Fruit fly (Drosophila melanogaster) whole organism, pupa: ENCODE measurements around the gene Ptpa.
A peak's percentile ranks its signal among the peaks of the same experiment; 100 is the strongest.

Experiments
- CG10348 ChIP-seq: fragments of 200-800 bp; sonication (Bioruptor generic); IDR thresholded peaks from 2 replicates; pipeline ENCODE4 v1.3.6; 2022; ENCODE audit warnings: missing biosample characterization, missing genetic modification characterization
- CG17806 ChIP-seq: fragments of 200-800 bp; sonication (Bioruptor generic); optimal IDR thresholded peaks from 2 replicates; lab custom pipeline; 2018; ENCODE audit warnings: missing biosample characterization, mild to moderate bottlenecking, missing genetic modification characterization, moderate library complexity
- CG34367 ChIP-seq: fragments of 200-800 bp; sonication (Bioruptor generic); optimal IDR thresholded peaks from 2 replicates; lab custom pipeline; 2018; ENCODE audit warnings: missing biosample characterization, mild to moderate bottlenecking, missing genetic modification characterization
- CG4496 ChIP-seq: fragments of 200-800 bp; sonication (Bioruptor generic); IDR thresholded peaks from 3 replicates; pipeline ENCODE4 v1.3.6; 2022; ENCODE audit warnings: missing biosample characterization, missing genetic modification characterization
- CG8159 ChIP-seq: fragments of 200-800 bp; sonication (Bioruptor generic); optimal IDR thresholded peaks from 3 replicates; lab custom pipeline; 2018; ENCODE audit warnings: missing biosample characterization, mild to moderate bottlenecking, missing genetic modification characterization, moderate library complexity
- CG8301 ChIP-seq: fragments of 200-800 bp; sonication (Bioruptor generic); optimal IDR thresholded peaks from 2 replicates; lab custom pipeline; 2018; ENCODE audit warnings: missing biosample characterization, mild to moderate bottlenecking, missing genetic modification characterization
- Pif1B ChIP-seq: fragments of 200-800 bp; sonication (Bioruptor generic); optimal IDR thresholded peaks from 3 replicates; lab custom pipeline; 2016; ENCODE audit warnings: missing biosample characterization, missing genetic modification characterization
- fd96Ca ChIP-seq: fragments of 200-800 bp; sonication (Bioruptor generic); IDR thresholded peaks from 3 replicates; pipeline ENCODE4 v1.3.6; 2022; ENCODE audit warnings: missing biosample characterization, missing genetic modification characterization

- TF ChIP-seq CG4496 (GFP tag; lab: Robert Waterston, UW) (peak; percentile 52; the same call in 2 of the 3 replicates), CG17806 (peak; percentile 74), CG34367 (tag; lab: Kevin White, UChicago) (peak; percentile 80), fd96Ca (0 out of 3 replicates have a peak, but pooled peaks have one; percentile 16), Pif1B (GFP tag; lab: Kevin White, UChicago) (peak; percentile 70), CG8159 (tag; lab: Kevin White, UChicago) (peak; percentile 82), CG8301 (tag; lab: Kevin White, UChicago) (peak; percentile 31), CG10348 (GFP tag; lab: Robert Waterston, UW) (no peak)
These were observed 20.6 kb upstream of the Ptpa start for dm6 chr2L:3356193-3356645.
